Worm (Caenorhabditis elegans): Measurements from ENCODE around the gene clec-224.

DNA sequence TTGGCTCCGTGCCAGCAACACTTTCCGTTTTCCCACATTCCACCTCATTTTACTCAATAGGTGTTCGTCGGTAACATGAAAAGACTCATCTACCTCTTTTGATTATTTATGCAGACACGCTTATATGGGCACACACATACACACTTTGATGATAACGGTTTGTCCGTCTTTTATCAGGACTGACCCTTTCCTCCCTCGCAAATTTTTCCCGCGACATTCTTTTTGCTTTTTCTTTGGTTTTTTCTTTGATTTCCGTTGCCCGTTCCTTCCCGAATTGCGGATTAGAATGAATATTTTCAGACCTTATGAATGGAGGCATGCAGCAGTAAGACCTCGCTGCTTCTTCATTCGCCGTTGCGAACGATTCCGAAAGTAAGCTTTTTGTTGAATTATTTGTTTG lies 33.8 kb upstream of the clec-224 start, which contains the start of gene vab-8:
- TF ChIP-seq him-1 (tag; optimal IDR thresholded peaks at IDR 0.05) (no peak), W03F9.2 (tag; optimal IDR thresholded peaks at IDR 0.05) (no peak), dao-5 (tag; optimal IDR thresholded peaks at IDR 0.05) (no peak)
